Worm (Caenorhabditis elegans) whole organism, L1 larva: ENCODE results near the gene uig-1.

Experiments
- C04F5.9 ChIP-seq: sonication (generic microtip); optimal IDR thresholded peaks from 2 replicates; lab custom pipeline; 2016; ENCODE audit warnings: missing genetic modification characterization, missing compliant biosample characterization
- Y116A8C.19 ChIP-seq: sonication (generic microtip); optimal IDR thresholded peaks from 2 replicates; lab custom pipeline; 2016; ENCODE audit warnings: missing compliant biosample characterization, missing genetic modification characterization, borderline replicate concordance
- aha-1 ChIP-seq: fragments of 150-350 bp; optimal IDR thresholded peaks from 2 replicates; lab custom pipeline; 2014; ENCODE audit warnings: missing biosample characterization, missing genetic modification characterization
- blmp-1 ChIP-seq: fragments of 150-350 bp; optimal IDR thresholded peaks from 2 replicates; lab custom pipeline; 2014; ENCODE audit warnings: missing biosample characterization, missing genetic modification characterization
- ceh-8 ChIP-seq: fragments of 200-800 bp; sonication (Bioruptor generic); optimal IDR thresholded peaks from 2 replicates; lab custom pipeline; 2018; ENCODE audit warnings: mild to moderate bottlenecking, missing genetic modification characterization, moderate library complexity, missing compliant biosample characterization
- ces-1 ChIP-seq: fragments of 150-350 bp; optimal IDR thresholded peaks from 2 replicates; lab custom pipeline; 2014; ENCODE audit warnings: missing biosample characterization, missing genetic modification reagents, missing genetic modification characterization
- dsc-1 ChIP-seq: sonication (generic microtip); optimal IDR thresholded peaks from 2 replicates; lab custom pipeline; 2016; ENCODE audit warnings: mild to moderate bottlenecking, missing genetic modification characterization, missing compliant biosample characterization
- efl-1 ChIP-seq, 4 experiments: fragments of 150-350 bp; optimal IDR thresholded peaks in 3 of 4; peaks in 1 of 4; 1 replicate in 1 of 4; 2 replicates in 3 of 4; lab custom pipeline; 2014; ENCODE audit warnings: missing biosample characterization in 2 of 4, missing genetic modification characterization in 2 of 4, missing genetic modification reagents in 2 of 4
- egl-13 ChIP-seq: sonication (generic microtip); optimal IDR thresholded peaks from 2 replicates; lab custom pipeline; 2016; ENCODE audit warnings: missing genotype, missing genetic modification reagents, missing genetic modification characterization, missing compliant biosample characterization
- egl-27 ChIP-seq, 2 experiments: fragments of 150-350 bp in 1 of 2; sonication (generic microtip); optimal IDR thresholded peaks; 3 replicates each; lab custom pipeline; 2017 to 2018; ENCODE audit warnings: missing biosample characterization in 2 of 2, missing genetic modification characterization in 2 of 2, missing genetic modification reagents in 2 of 2
- elt-2 ChIP-seq: sonication (generic microtip); optimal IDR thresholded peaks from 2 replicates; lab custom pipeline; 2016; ENCODE audit warnings: missing genetic modification characterization, mild to moderate bottlenecking, inconsistent platforms, missing compliant biosample characterization, missing genetic modification reagents
- elt-3 ChIP-seq, 6 experiments: fragments of 150-350 bp in 1 of 6; sonication (generic microtip); optimal IDR thresholded peaks; 2 replicates each; lab custom pipeline; 2017 to 2018; ENCODE audit warnings: missing biosample characterization in 6 of 6, missing genetic modification characterization in 6 of 6, inconsistent platforms in 1 of 6
- ets-5 ChIP-seq: fragments of 200-800 bp; sonication (Bioruptor generic); IDR thresholded peaks from 2 replicates; pipeline ENCODE4 v1.3.6; 2022; ENCODE audit warnings: missing genetic modification characterization, missing compliant biosample characterization
- fkh-8 ChIP-seq: sonication (generic microtip); optimal IDR thresholded peaks from 2 replicates; lab custom pipeline; 2016; ENCODE audit warnings: mild to moderate bottlenecking, missing genetic modification characterization, missing compliant biosample characterization
- fos-1 ChIP-seq: fragments of 150-350 bp; optimal IDR thresholded peaks from 2 replicates; lab custom pipeline; 2014; ENCODE audit warnings: missing biosample characterization, missing genetic modification characterization
- grh-1 ChIP-seq: fragments of 200-800 bp; sonication (Bioruptor generic); IDR thresholded peaks from 2 replicates; pipeline ENCODE4 v1.3.6; 2022; ENCODE audit warnings: missing genetic modification reagents, missing genetic modification characterization, missing compliant biosample characterization
- hlh-4 ChIP-seq: sonication (generic microtip); optimal IDR thresholded peaks from 2 replicates; lab custom pipeline; 2016; ENCODE audit warnings: mild to moderate bottlenecking, missing genetic modification characterization, missing compliant biosample characterization
- hpl-2 ChIP-seq: fragments of 150-350 bp; optimal IDR thresholded peaks from 2 replicates; lab custom pipeline; 2014; ENCODE audit warnings: missing biosample characterization, missing genetic modification reagents, missing genetic modification characterization
- isw-1 ChIP-seq: fragments of 200-800 bp; sonication (Bioruptor generic); IDR thresholded peaks from 2 replicates; pipeline ENCODE4 v1.3.6; 2022; ENCODE audit warnings: missing genetic modification characterization, missing compliant biosample characterization
- jun-1 ChIP-seq: fragments of 150-350 bp; optimal IDR thresholded peaks from 2 replicates; lab custom pipeline; 2014; ENCODE audit warnings: missing biosample characterization, missing genetic modification reagents, missing genetic modification characterization
- lin-15B ChIP-seq: fragments of 150-350 bp; sonication (generic microtip); optimal IDR thresholded peaks from 3 replicates; lab custom pipeline; 2014; ENCODE audit warnings: missing biosample characterization, missing genetic modification characterization
- lin-35 ChIP-seq, 2 experiments: fragments of 150-350 bp; optimal IDR thresholded peaks; 2 replicates each; lab custom pipeline; 2014; ENCODE audit warnings: missing biosample characterization in 2 of 2, missing genetic modification characterization in 2 of 2, missing genetic modification reagents in 2 of 2
- lsy-2 ChIP-seq, 2 experiments: fragments of 150-350 bp; optimal IDR thresholded peaks; 2 replicates each; lab custom pipeline; 2014; ENCODE audit warnings: missing biosample characterization in 2 of 2, missing genetic modification characterization in 2 of 2
- mab-9 ChIP-seq: fragments of 200-800 bp; sonication (Bioruptor generic); IDR thresholded peaks from 2 replicates; pipeline ENCODE4 v1.3.6; 2022; ENCODE audit warnings: missing genetic modification reagents, missing genetic modification characterization, missing compliant biosample characterization
- mef-2 ChIP-seq: fragments of 150-350 bp; optimal IDR thresholded peaks from 2 replicates; lab custom pipeline; 2014; ENCODE audit warnings: missing biosample characterization, missing genetic modification characterization
- mep-1 ChIP-seq: fragments of 150-350 bp; optimal IDR thresholded peaks from 2 replicates; lab custom pipeline; 2014; ENCODE audit warnings: missing biosample characterization, missing genetic modification characterization
- nhr-11 ChIP-seq: fragments of 150-350 bp; optimal IDR thresholded peaks from 2 replicates; lab custom pipeline; 2014; ENCODE audit warnings: missing biosample characterization, missing genetic modification characterization
- nhr-12 ChIP-seq: sonication (generic microtip); optimal IDR thresholded peaks from 2 replicates; lab custom pipeline; 2017; ENCODE audit warnings: missing biosample characterization, missing genetic modification characterization
- nhr-19 ChIP-seq: fragments of 200-800 bp; sonication (Bioruptor generic); conservative IDR thresholded peaks from 2 replicates; pipeline ENCODE4 v1.3.6; 2022; ENCODE audit warnings: missing genetic modification characterization, missing compliant biosample characterization
- nhr-20 ChIP-seq: sonication (generic microtip); optimal IDR thresholded peaks from 2 replicates; lab custom pipeline; 2016; ENCODE audit warnings: mild to moderate bottlenecking, missing genetic modification characterization, missing compliant biosample characterization
- nhr-237 ChIP-seq: fragments of 150-350 bp; optimal IDR thresholded peaks from 2 replicates; lab custom pipeline; 2014; ENCODE audit warnings: missing biosample characterization, missing genetic modification characterization
- nhr-28 ChIP-seq: fragments of 150-350 bp; optimal IDR thresholded peaks from 2 replicates; lab custom pipeline; 2014; ENCODE audit warnings: missing biosample characterization, missing genetic modification characterization
- nhr-47 ChIP-seq: sonication (generic microtip); optimal IDR thresholded peaks from 2 replicates; lab custom pipeline; 2016; ENCODE audit warnings: mild to moderate bottlenecking, missing genetic modification characterization, moderate library complexity, missing compliant biosample characterization
- nhr-71 ChIP-seq: sonication (generic microtip); optimal IDR thresholded peaks from 2 replicates; lab custom pipeline; 2016; ENCODE audit warnings: mild to moderate bottlenecking, missing genetic modification characterization, moderate library complexity, missing compliant biosample characterization
- nhr-76 ChIP-seq: sonication (generic microtip); optimal IDR thresholded peaks from 2 replicates; lab custom pipeline; 2017; ENCODE audit warnings: missing biosample characterization, missing genetic modification characterization
- nhr-90 ChIP-seq: sonication (generic microtip); optimal IDR thresholded peaks from 2 replicates; lab custom pipeline; 2016; ENCODE audit warnings: mild to moderate bottlenecking, missing genetic modification characterization, missing compliant biosample characterization; ENCODE audit not compliant: poor library complexity
- pax-3 ChIP-seq: fragments of 200-800 bp; sonication (Bioruptor generic); optimal IDR thresholded peaks from 2 replicates; lab custom pipeline; 2018; ENCODE audit warnings: mild to moderate bottlenecking, missing genetic modification characterization, moderate library complexity, missing compliant biosample characterization
- pqm-1 ChIP-seq: sonication (generic microtip); optimal IDR thresholded peaks from 3 replicates; lab custom pipeline; 2017; ENCODE audit warnings: missing biosample characterization, missing genetic modification characterization
- rnt-1 ChIP-seq: sonication (generic microtip); optimal IDR thresholded peaks from 2 replicates; lab custom pipeline; 2016; ENCODE audit warnings: mild to moderate bottlenecking, missing genetic modification characterization, moderate library complexity, missing compliant biosample characterization
- sox-4 ChIP-seq: sonication (generic microtip); optimal IDR thresholded peaks from 2 replicates; lab custom pipeline; 2016; ENCODE audit warnings: missing genetic modification characterization, missing compliant biosample characterization
- sptf-1 ChIP-seq: fragments of 150-350 bp; optimal IDR thresholded peaks from 2 replicates; lab custom pipeline; 2014; ENCODE audit warnings: missing biosample characterization, missing genetic modification characterization
- swsn-7 ChIP-seq: sonication (generic microtip); optimal IDR thresholded peaks from 2 replicates; lab custom pipeline; 2016; ENCODE audit warnings: missing genetic modification characterization, missing compliant biosample characterization
- tlp-1 ChIP-seq: fragments of 150-350 bp; optimal IDR thresholded peaks from 2 replicates; lab custom pipeline; 2014; ENCODE audit warnings: missing biosample characterization, missing genetic modification characterization
- unc-130 ChIP-seq: fragments of 150-350 bp; optimal IDR thresholded peaks from 2 replicates; lab custom pipeline; 2017; ENCODE audit warnings: missing biosample characterization, missing genetic modification characterization, inconsistent platforms
- unc-62 ChIP-seq: fragments of 150-350 bp; optimal IDR thresholded peaks from 2 replicates; lab custom pipeline; 2014; ENCODE audit warnings: missing biosample characterization, missing genetic modification reagents, missing genetic modification characterization
- unc-86 ChIP-seq: sonication (generic microtip); optimal IDR thresholded peaks from 2 replicates; lab custom pipeline; 2016; ENCODE audit warnings: missing genetic modification characterization, missing compliant biosample characterization
- unc-98 ChIP-seq: fragments of 200-800 bp; sonication (Bioruptor generic); IDR thresholded peaks from 2 replicates; pipeline ENCODE4 v1.3.6; 2022; ENCODE audit warnings: missing genetic modification characterization, missing compliant biosample characterization
- zag-1 ChIP-seq: fragments of 150-350 bp; optimal IDR thresholded peaks from 2 replicates; lab custom pipeline; 2014; ENCODE audit warnings: missing biosample characterization, missing genetic modification characterization
- ztf-11 ChIP-seq, 2 experiments: sonication (generic microtip); optimal IDR thresholded peaks; 2 replicates each; lab custom pipeline; 2016 to 2017; ENCODE audit warnings: missing genetic modification characterization in 2 of 2, missing biosample characterization in 1 of 2, missing compliant biosample characterization in 1 of 2

The uig-1 gene

ce11 chrV:13268032-13268431, 27.7 kb downstream of the uig-1 start:
- TF ChIP-seq isw-1 (GFP tag; lab: Robert Waterston, UW) (no peak), elt-3 (tag; optimal IDR thresholded peaks at IDR 0.05; lab: Kevin White, UChicago) (no peak), tlp-1 (tag; lab: Kevin White, UChicago) (peak; percentile 37), nhr-12 (tag; lab: Kevin White, UChicago) (no peak), nhr-19 (no peak), C04F5.9 (tag; lab: Kevin White, UChicago) (no peak), mef-2 (tag; lab: Kevin White, UChicago) (no peak), egl-27 (tag; optimal IDR thresholded peaks at IDR 0.05; lab: Kevin White, UChicago) (no peak), pqm-1 (peak; percentile 59), Y116A8C.19 (tag; lab: Kevin White, UChicago) (no peak), sptf-1 (tag; lab: Kevin White, UChicago) (no peak), pax-3 (tag; lab: Kevin White, UChicago) (peak; percentile 80), unc-130 (tag; lab: Kevin White, UChicago) (no peak), elt-2 (tag; lab: Kevin White, UChicago) (peak; percentile 96), nhr-11 (tag; lab: Kevin White, UChicago) (no peak), nhr-71 (tag; lab: Kevin White, UChicago) (no peak), hpl-2 (GFP tag; lab: Kevin White, UChicago) (no peak), efl-1 (optimal IDR thresholded peaks at IDR 0.05; lab: Kevin White, UChicago) (no peak), efl-1 (GFP tag; optimal IDR thresholded peaks at IDR 0.05 in 1 of 2; lab: Kevin White, UChicago) (no peak), blmp-1 (tag; lab: Kevin White, UChicago) (no peak), egl-13 (tag; lab: Kevin White, UChicago) (no peak), ets-5 (GFP tag; lab: Robert Waterston, UW) (no peak), hlh-4 (tag; lab: Kevin White, UChicago) (no peak), jun-1 (tag; lab: Kevin White, UChicago) (peak; percentile 15), nhr-90 (tag; lab: Kevin White, UChicago) (no peak), lin-15B (tag; lab: Kevin White, UChicago) (no peak), ceh-8 (no peak), lsy-2 (tag; optimal IDR thresholded peaks at IDR 0.05; lab: Kevin White, UChicago) (peak in 1 of 2 experiments; percentile 6), rnt-1 (tag; lab: Kevin White, UChicago) (no peak), aha-1 (no peak)

ce11 chrV:13266630-13267029, 29.1 kb downstream of the uig-1 start:
- TF ChIP-seq lin-35 (GFP tag; optimal IDR thresholded peaks at IDR 0.05; lab: Kevin White, UChicago) (no peak), C04F5.9 (tag; lab: Kevin White, UChicago) (no peak), nhr-71 (tag; lab: Kevin White, UChicago) (peak; percentile 38), efl-1 (optimal IDR thresholded peaks at IDR 0.05; lab: Kevin White, UChicago) (no peak), efl-1 (GFP tag; optimal IDR thresholded peaks at IDR 0.05 in 1 of 2; lab: Kevin White, UChicago) (peak in 1 of 2 experiments; percentile 74), ces-1 (GFP tag; lab: Kevin White, UChicago) (no peak), unc-98 (GFP tag; lab: Robert Waterston, UW) (no peak), fos-1 (tag; lab: Kevin White, UChicago) (no peak), swsn-7 (no peak), nhr-90 (tag; lab: Kevin White, UChicago) (no peak), zag-1 (tag; lab: Kevin White, UChicago) (no peak), fkh-8 (peak; percentile 6), dsc-1 (peak; percentile 66), ztf-11 (tag; optimal IDR thresholded peaks at IDR 0.05; lab: Kevin White, UChicago) (no peak), mep-1 (no peak), ceh-8 (no peak), elt-3 (tag; optimal IDR thresholded peaks at IDR 0.05; lab: Kevin White, UChicago) (no peak), pax-3 (tag; lab: Kevin White, UChicago) (peak; percentile 21), unc-86 (tag; lab: Kevin White, UChicago) (no peak), nhr-76 (tag; lab: Kevin White, UChicago) (no peak), sox-4 (no peak), nhr-20 (tag; lab: Kevin White, UChicago) (no peak), nhr-237 (tag; lab: Kevin White, UChicago) (no peak), mab-9 (GFP tag; lab: Robert Waterston, UW) (no peak), nhr-11 (tag; lab: Kevin White, UChicago) (no peak), unc-62 (no peak), grh-1 (GFP tag; lab: Robert Waterston, UW) (no peak), blmp-1 (tag; lab: Kevin White, UChicago) (no peak), ets-5 (GFP tag; lab: Robert Waterston, UW) (no peak), nhr-28 (tag; lab: Kevin White, UChicago) (no peak), nhr-47 (no peak)
